Worm (Caenorhabditis elegans): Measurements from ENCODE around the gene stt-3.

The stt-3 gene

ce11 chrIII:6216833-6217466 is 31.5 kb upstream of the stt-3 start, which contains the start of gene hot-4:
Gene hot-4 (plus strand): TSS chrIII:6217416.
- TF ChIP-seq ceh-2 (tag; optimal IDR thresholded peaks at IDR 0.05) (no peak), sox-4 (tag; optimal IDR thresholded peaks at IDR 0.05) (no peak), pax-1 (tag; optimal IDR thresholded peaks at IDR 0.05) (no peak), unc-86 (tag; optimal IDR thresholded peaks at IDR 0.05) (no peak), lin-11 (tag; optimal IDR thresholded peaks at IDR 0.05) (no peak), ref-2 (tag; optimal IDR thresholded peaks at IDR 0.05) (no peak), pha-4 (tag; optimal IDR thresholded peaks at IDR 0.05) (no peak)

ce11 chrIII:6221403-6221802 is 27.0 kb upstream of the stt-3 start:
- TF ChIP-seq T23F11.4 (GFP tag; optimal IDR thresholded peaks at IDR 0.05) (no peak), sox-2 (GFP tag; IDR thresholded peaks at IDR 0.05) (no peak), che-1 (tag; optimal IDR thresholded peaks at IDR 0.05) (no peak), ceh-6 (GFP tag; optimal IDR thresholded peaks at IDR 0.05) (no peak), rnt-1 (tag; optimal IDR thresholded peaks at IDR 0.05) (no peak), gmeb-2 (tag; optimal IDR thresholded peaks at IDR 0.05) (no peak), elt-4 (tag; optimal IDR thresholded peaks at IDR 0.05) (no peak), lim-6 (tag; optimal IDR thresholded peaks at IDR 0.05) (no peak), fax-1 (tag; optimal IDR thresholded peaks at IDR 0.05) (no peak), odd-2 (tag; optimal IDR thresholded peaks at IDR 0.05) (no peak), ceh-30 (tag; optimal IDR thresholded peaks at IDR 0.05) (no peak), pha-4 (tag; optimal IDR thresholded peaks at IDR 0.05) (no peak), pqm-1 (tag; optimal IDR thresholded peaks at IDR 0.05) (no peak), Y22D7AL.16 (tag; optimal IDR thresholded peaks at IDR 0.05) (no peak), C38D4.7 (GFP tag; optimal IDR thresholded peaks at IDR 0.05) (no peak)

- TF ChIP-seq hlh-6 (tag; optimal IDR thresholded peaks at IDR 0.05) = no peak
- no peak for TF ChIP-seq hlh-30 (tag; optimal IDR thresholded peaks at IDR 0.05; ENCODE audit: insufficient read depth)
- TF ChIP-seq fax-1 (tag; optimal IDR thresholded peaks at IDR 0.05) = no peak
- no peak for TF ChIP-seq ceh-14 (tag; optimal IDR thresholded peaks at IDR 0.05)
- TF ChIP-seq ceh-18 (tag; optimal IDR thresholded peaks at IDR 0.05) = no peak
- no peak for TF ChIP-seq rnt-1 (tag; optimal IDR thresholded peaks at IDR 0.05)
- no peak for TF ChIP-seq sdc-2 (tag; optimal IDR thresholded peaks at IDR 0.05)
- no peak for TF ChIP-seq ref-2 (tag; optimal IDR thresholded peaks at IDR 0.05)
- TF ChIP-seq fkh-6 (tag; optimal IDR thresholded peaks at IDR 0.05) = no peak
- TF ChIP-seq unc-55 (GFP tag; optimal IDR thresholded peaks at IDR 0.05) = no peak
- no peak for TF ChIP-seq ahr-1 (tag; optimal IDR thresholded peaks at IDR 0.05)
- no peak for TF ChIP-seq ets-4 (tag; optimal IDR thresholded peaks at IDR 0.05)
- no peak for TF ChIP-seq elt-2 (tag; optimal IDR thresholded peaks at IDR 0.05)
- no peak for TF ChIP-seq npax-4 (tag; optimal IDR thresholded peaks at IDR 0.05)
- TF ChIP-seq tbx-7 (tag; optimal IDR thresholded peaks at IDR 0.05) = no peak
- TF ChIP-seq eyg-1 (tag; optimal IDR thresholded peaks at IDR 0.05) = no peak
- TF ChIP-seq nfya-1 (tag; optimal IDR thresholded peaks at IDR 0.05) = no peak
- TF ChIP-seq F13H6.1 (tag; optimal IDR thresholded peaks at IDR 0.05) = no peak
Measured at ce11 chrIII:6230870-6231269, 17.6 kb upstream of the stt-3 start, which contains the start of gene esyt-2. Gene esyt-2 (minus strand): TSS chrIII:6230970.

ce11 chrIII:6231880-6232279 is 16.6 kb upstream of the stt-3 start:
- TF ChIP-seq pax-1 (tag; optimal IDR thresholded peaks at IDR 0.05) (no peak), npax-4 (tag; optimal IDR thresholded peaks at IDR 0.05) (no peak), elt-2 (tag; optimal IDR thresholded peaks at IDR 0.05) (peak; percentile 85)

ce11 chrIII:6236649-6237048 is 11.8 kb upstream of the stt-3 start, which contains the start of gene T12A2.21:
Gene T12A2.21 (minus strand): TSS chrIII:6236749.
- TF ChIP-seq ceh-22 (tag; optimal IDR thresholded peaks at IDR 0.05) (no peak), ceh-31 (tag; optimal IDR thresholded peaks at IDR 0.05) (no peak), ceh-48 (tag; optimal IDR thresholded peaks at IDR 0.05) (no peak), lim-6 (tag; optimal IDR thresholded peaks at IDR 0.05) (no peak), hlh-15 (tag; optimal IDR thresholded peaks at IDR 0.05) (no peak), pat-9 (tag; optimal IDR thresholded peaks at IDR 0.05) (no peak), hlh-30 (tag; optimal IDR thresholded peaks at IDR 0.05; ENCODE audit: insufficient read depth) (no peak), zip-5 (tag; optimal IDR thresholded peaks at IDR 0.05) (no peak), Y22D7AL.16 (tag; optimal IDR thresholded peaks at IDR 0.05) (no peak)
